Worm (Caenorhabditis elegans) whole organism, early embryonic: ENCODE data around the gene srh-22.

Source experiments
- B0310.2 ChIP-seq: sonication (generic microtip); optimal IDR thresholded peaks from 2 replicates; lab custom pipeline; 2016; ENCODE audit warnings: mild to moderate bottlenecking, missing genetic modification characterization, missing compliant biosample characterization
- F13C5.2 ChIP-seq: sonication (generic microtip); optimal IDR thresholded peaks from 2 replicates; lab custom pipeline; 2017; ENCODE audit warnings: mild to moderate bottlenecking, missing genetic modification characterization, inconsistent platforms, missing compliant biosample characterization
- aly-1 ChIP-seq: sonication (generic microtip); optimal IDR thresholded peaks from 2 replicates; lab custom pipeline; 2016; ENCODE audit warnings: missing genetic modification characterization, missing compliant biosample characterization
- ama-1 ChIP-seq: fragments of 150-350 bp; optimal IDR thresholded peaks from 2 replicates; lab custom pipeline; 2014
- ceh-13 ChIP-seq: fragments of 200-800 bp; sonication (Bioruptor generic); optimal IDR thresholded peaks from 2 replicates; lab custom pipeline; 2018; ENCODE audit warnings: mild to moderate bottlenecking, missing genetic modification characterization, missing compliant biosample characterization
- ceh-36 ChIP-seq: sonication (generic microtip); optimal IDR thresholded peaks from 2 replicates; lab custom pipeline; 2016; ENCODE audit warnings: missing genetic modification characterization, inconsistent platforms, missing compliant biosample characterization
- ets-7 ChIP-seq: sonication (generic microtip); optimal IDR thresholded peaks from 2 replicates; lab custom pipeline; 2016; ENCODE audit warnings: missing genotype, missing genetic modification characterization, missing compliant biosample characterization
- flt-1 ChIP-seq: fragments of 200-800 bp; sonication (Bioruptor generic); IDR thresholded peaks from 2 replicates; pipeline ENCODE4 v1.3.6; 2022; ENCODE audit warnings: missing genetic modification characterization, missing compliant biosample characterization
- hmbx-1 ChIP-seq: sonication (generic microtip); optimal IDR thresholded peaks from 2 replicates; lab custom pipeline; 2016; ENCODE audit warnings: mild to moderate bottlenecking, missing genetic modification characterization, missing compliant biosample characterization
- hmg-4 ChIP-seq: fragments of 200-800 bp; sonication (Bioruptor generic); optimal IDR thresholded peaks from 2 replicates; lab custom pipeline; 2018; ENCODE audit warnings: mild to moderate bottlenecking, missing genetic modification characterization, missing compliant biosample characterization
- hnd-1 ChIP-seq: sonication (generic microtip); optimal IDR thresholded peaks from 2 replicates; lab custom pipeline; 2016; ENCODE audit warnings: missing genetic modification characterization, missing compliant biosample characterization
- pes-1 ChIP-seq: fragments of 200-800 bp; sonication (Bioruptor generic); IDR thresholded peaks from 2 replicates; pipeline ENCODE4 v1.3.6; 2022; ENCODE audit warnings: missing genetic modification reagents, missing genetic modification characterization, missing compliant biosample characterization
- scrt-1 ChIP-seq: fragments of 200-800 bp; sonication (Bioruptor generic); IDR thresholded peaks from 2 replicates; pipeline ENCODE4 v1.3.6; 2022; ENCODE audit warnings: missing genetic modification characterization, missing compliant biosample characterization
- sea-1 ChIP-seq: fragments of 200-800 bp; sonication (Bioruptor generic); conservative IDR thresholded peaks from 2 replicates; pipeline ENCODE4 v1.3.6; 2022; ENCODE audit warnings: missing genetic modification characterization, missing compliant biosample characterization
- tbx-11 ChIP-seq: fragments of 200-800 bp; sonication (Bioruptor generic); IDR thresholded peaks from 2 replicates; pipeline ENCODE4 v1.3.6; 2022; ENCODE audit warnings: missing genetic modification characterization, missing compliant biosample characterization
- tbx-37 ChIP-seq: fragments of 200-800 bp; sonication (Bioruptor generic); conservative IDR thresholded peaks from 2 replicates; pipeline ENCODE4 v1.3.6; 2022; ENCODE audit warnings: missing genetic modification reagents, missing genetic modification characterization, missing compliant biosample characterization
- tra-4 ChIP-seq: sonication (generic microtip); optimal IDR thresholded peaks from 2 replicates; lab custom pipeline; 2017; ENCODE audit warnings: missing genetic modification characterization, missing compliant biosample characterization

srh-22 gene

DNA sequence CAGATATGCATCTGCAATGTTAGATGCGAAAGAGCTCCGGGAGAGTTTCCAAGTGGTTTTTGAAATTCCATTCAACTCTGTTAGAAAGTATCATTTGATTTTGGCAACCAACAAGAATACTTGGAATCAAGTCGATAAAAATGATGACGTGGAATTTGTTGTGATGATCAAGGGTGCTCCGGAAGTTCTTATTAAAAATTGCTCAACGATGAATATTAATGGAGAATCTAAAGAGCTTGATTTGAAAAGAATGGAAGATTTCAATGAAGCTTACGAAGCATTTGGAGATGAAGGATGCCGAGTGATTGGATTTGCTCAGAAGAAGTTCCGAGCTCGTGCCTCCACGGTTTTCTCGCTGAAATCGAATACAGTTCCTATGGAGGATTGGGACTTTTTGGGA, 15.2 kb downstream of the srh-22 start:
- no peak for TF ChIP-seq ama-1 (lab: Kevin White, UChicago)
- no peak for TF ChIP-seq tra-4
- TF ChIP-seq ceh-36 (tag; lab: Kevin White, UChicago): no peak
- TF ChIP-seq hmbx-1 (tag; lab: Kevin White, UChicago): no peak
- TF ChIP-seq flt-1 (GFP tag; lab: Robert Waterston, UW): no peak
- TF ChIP-seq B0310.2: no peak
- TF ChIP-seq ceh-13 (GFP tag; lab: Kevin White, UChicago): no peak
- no peak for TF ChIP-seq hnd-1

DNA sequence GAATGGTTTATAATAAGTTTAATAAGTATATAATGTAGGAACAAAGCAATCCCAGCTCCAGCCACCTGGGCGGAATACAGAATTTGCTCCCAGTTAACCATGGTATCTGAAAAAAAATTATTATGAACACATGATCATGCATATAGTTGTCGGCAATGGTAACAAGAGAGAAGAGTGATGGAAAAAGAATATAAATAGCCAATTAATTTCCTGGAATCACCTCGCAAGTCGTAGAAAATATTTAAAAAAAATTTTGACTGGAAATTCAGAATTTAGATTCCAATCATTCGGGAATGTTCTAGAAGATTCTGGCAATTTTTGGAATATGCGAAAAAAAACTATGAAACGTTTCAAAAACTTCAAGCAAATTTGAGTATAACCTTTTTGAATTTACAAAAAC, 22.1 kb downstream of the srh-22 start, which contains the start of gene str-211:
str-211 (minus strand) TSS at position 101 of the 400 bp plus-strand sequence.
- no peak for TF ChIP-seq F13C5.2 (tag; lab: Kevin White, UChicago)
- TF ChIP-seq sea-1 (GFP tag; lab: Robert Waterston, UW): no peak
- TF ChIP-seq hnd-1: no peak
- no peak for TF ChIP-seq tbx-37 (GFP tag; lab: Robert Waterston, UW)
- TF ChIP-seq ceh-36 (tag; lab: Kevin White, UChicago): no peak

DNA sequence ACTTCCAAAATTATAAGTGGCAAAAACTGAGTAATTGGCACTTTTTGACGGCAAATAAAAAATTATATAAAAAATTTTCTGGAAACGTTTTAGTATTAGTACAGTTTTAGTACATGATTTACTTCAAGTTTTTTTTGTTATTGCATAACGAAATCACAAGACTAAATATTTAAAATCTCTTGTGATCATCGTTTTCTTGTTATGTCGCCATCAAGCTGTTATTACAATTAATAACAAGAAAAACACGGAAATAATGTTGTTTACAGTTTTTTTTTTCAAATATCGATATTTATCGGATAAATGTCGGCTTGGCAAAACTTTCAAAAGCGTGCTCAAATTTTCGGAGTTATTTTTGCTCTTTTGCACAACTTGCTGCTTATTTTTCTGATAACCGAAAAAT, 26.5 kb downstream of the srh-22 start, which contains the start of gene str-209:
str-209 (plus strand) TSS at position 301 of the 400 bp plus-strand sequence.
- TF ChIP-seq ets-7 (tag; lab: Kevin White, UChicago) (no peak), tbx-37 (GFP tag; lab: Robert Waterston, UW) (no peak), sea-1 (GFP tag; lab: Robert Waterston, UW) (no peak), tra-4 (no peak), B0310.2 (no peak), hnd-1 (no peak), flt-1 (GFP tag; lab: Robert Waterston, UW) (no peak), hmg-4 (GFP tag; lab: Kevin White, UChicago) (no peak), hmbx-1 (tag; lab: Kevin White, UChicago) (no peak)

DNA sequence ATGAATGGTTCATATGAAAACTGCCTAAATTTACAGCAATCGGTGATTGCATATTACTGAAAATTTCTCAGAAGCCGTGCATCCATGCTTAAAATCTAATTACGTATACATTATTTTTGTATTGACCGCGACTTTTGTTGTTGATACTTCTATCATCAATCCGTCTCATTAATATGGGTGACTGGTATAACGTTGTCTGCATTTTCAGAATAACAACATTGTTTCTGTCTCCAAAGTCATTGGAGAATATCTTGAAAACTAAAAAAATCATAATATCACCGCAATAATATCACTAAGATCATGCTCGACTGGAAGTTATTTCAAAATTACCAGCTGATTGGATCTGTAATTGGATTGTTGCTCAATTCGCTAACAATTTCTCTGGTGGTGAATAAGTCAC, 29.3 kb downstream of the srh-22 start, which contains the start of gene str-207:
str-207 (plus strand) TSS at position 301 of the 400 bp plus-strand sequence.
- TF ChIP-seq ama-1 (lab: Kevin White, UChicago) (no peak), B0310.2 (no peak), hmbx-1 (tag; lab: Kevin White, UChicago) (no peak), sea-1 (GFP tag; lab: Robert Waterston, UW) (no peak), flt-1 (GFP tag; lab: Robert Waterston, UW) (no peak), tbx-11 (GFP tag; lab: Robert Waterston, UW) (no peak), F13C5.2 (tag; lab: Kevin White, UChicago) (no peak), tbx-37 (GFP tag; lab: Robert Waterston, UW) (no peak), hnd-1 (no peak), ceh-36 (tag; lab: Kevin White, UChicago) (no peak), ceh-13 (GFP tag; lab: Kevin White, UChicago) (no peak), hmg-4 (GFP tag; lab: Kevin White, UChicago) (no peak), pes-1 (GFP tag; lab: Robert Waterston, UW) (no peak), ets-7 (tag; lab: Kevin White, UChicago) (no peak), tra-4 (no peak), aly-1 (no peak), scrt-1 (GFP tag; lab: Robert Waterston, UW) (no peak)

DNA sequence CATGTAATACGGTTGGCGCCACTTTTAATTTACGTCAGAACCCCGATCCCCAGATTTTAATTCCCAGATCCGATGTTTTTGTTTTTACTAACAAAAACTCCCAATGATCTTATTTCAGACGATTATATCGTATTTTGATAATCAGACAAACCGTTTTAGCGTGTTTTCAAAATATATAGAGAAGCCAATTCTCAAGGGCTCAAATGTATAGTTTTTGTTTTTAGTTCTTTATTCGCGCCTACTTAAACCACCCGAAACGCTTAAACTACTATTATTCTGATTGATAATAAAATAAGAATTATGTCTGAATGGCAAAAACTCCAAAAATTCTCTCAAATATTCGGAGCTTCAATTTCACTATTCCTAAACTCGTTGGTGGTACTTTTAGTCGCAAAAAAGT, 34.4 kb downstream of the srh-22 start, which contains the start of gene str-208:
str-208 (plus strand) TSS at position 301 of the 400 bp plus-strand sequence.
- TF ChIP-seq ceh-36 (tag; lab: Kevin White, UChicago) (no peak), F13C5.2 (tag; lab: Kevin White, UChicago) (no peak), hmg-4 (GFP tag; lab: Kevin White, UChicago) (no peak)

DNA sequence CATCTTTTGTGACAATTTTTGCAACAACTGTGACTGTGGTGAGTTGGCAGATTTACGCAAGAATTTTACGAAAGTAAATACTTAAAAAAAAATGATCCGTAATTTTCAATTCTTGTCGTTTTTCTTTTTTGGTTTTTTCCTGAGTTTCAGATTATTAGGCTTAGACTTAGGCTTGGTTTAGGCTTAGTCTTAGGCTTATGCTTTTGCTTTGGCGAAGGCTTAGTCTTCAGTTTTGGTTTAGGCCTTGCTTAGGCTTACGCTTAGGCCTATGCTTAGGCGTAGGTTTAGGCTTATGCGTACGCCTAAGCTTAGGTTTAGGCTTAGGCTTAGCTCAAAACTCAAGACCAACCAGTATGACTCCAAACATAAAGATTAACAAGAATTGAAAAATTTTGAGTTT, 35.5 kb downstream of the srh-22 start:
- TF ChIP-seq aly-1 (no peak), tbx-11 (GFP tag; lab: Robert Waterston, UW) (no peak), tra-4 (no peak), ceh-36 (tag; lab: Kevin White, UChicago) (peak; percentile 48), hmg-4 (GFP tag; lab: Kevin White, UChicago) (no peak), ets-7 (tag; lab: Kevin White, UChicago) (no peak), ama-1 (lab: Kevin White, UChicago) (no peak)

DNA sequence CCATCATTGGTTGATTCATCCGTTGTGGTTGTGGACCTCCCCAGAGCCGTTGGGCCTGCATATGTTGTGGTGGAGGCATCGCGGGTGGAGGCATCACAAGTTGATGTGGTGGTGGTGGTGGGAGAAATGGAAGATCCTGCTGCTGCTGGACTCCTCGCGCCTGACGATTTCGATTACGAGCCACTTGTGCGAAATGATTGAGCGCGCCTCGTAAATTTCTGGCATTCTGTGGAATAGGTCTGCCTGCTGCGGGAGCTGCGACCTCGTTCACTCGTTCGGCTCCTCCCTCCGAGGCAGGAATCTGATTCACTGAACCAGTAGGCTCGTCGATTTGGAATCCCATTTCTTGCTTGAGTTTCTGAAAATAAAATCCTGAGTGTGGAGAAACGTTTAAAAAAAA, 38.6 kb downstream of the srh-22 start:
- TF ChIP-seq scrt-1 (GFP tag; lab: Robert Waterston, UW): 0 out of 2 replicates have a peak, but pooled peaks have one; percentile 30
- no peak for TF ChIP-seq ets-7 (tag; lab: Kevin White, UChicago)

DNA sequence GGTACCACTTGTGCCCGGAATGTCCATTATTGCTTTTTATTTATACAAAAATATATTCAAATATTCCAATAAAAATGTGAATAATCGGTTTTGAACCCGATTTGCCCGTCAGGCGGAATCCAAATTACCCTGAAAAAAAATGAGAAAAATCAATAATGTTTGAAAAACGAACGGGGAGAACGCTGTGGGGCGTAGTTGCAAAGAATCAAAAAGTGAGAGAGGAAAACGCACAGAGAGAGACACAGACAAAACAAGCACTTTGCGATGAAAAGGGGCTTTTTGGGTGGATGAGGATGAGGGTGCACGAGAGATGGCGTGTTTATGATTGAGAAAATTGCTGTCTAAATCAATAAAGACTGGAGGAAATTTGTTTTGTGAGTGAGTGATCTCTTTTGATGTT, 40.8 kb downstream of the srh-22 start, which contains the start of gene tam-1:
tam-1 (minus strand) TSS at position 135 of the 400 bp plus-strand sequence.
- TF ChIP-seq sea-1 (GFP tag; lab: Robert Waterston, UW): no peak
- peak; percentile 39 for TF ChIP-seq F13C5.2 (tag; lab: Kevin White, UChicago)
- TF ChIP-seq hmg-4 (GFP tag; lab: Kevin White, UChicago): peak; percentile 30
- TF ChIP-seq tra-4: no peak

DNA sequence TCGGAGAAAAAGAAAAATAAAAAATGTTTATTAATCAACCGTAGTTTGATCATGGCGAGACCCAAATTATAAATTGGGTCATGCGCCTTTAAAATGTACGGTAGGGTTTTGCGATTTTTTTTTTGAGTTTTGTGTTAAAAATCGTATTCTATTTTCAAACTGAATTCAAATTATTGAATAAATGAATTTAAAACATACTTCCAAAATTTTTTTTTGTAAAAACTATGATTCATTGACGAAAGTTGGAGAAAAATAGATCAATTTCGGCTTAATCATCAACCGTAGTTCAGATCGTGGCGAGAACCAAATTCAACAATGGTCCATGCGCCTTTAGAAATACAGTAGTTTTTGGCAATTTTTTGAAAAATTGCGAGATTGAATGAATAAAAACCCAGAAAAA, 41.5 kb downstream of the srh-22 start:
- TF ChIP-seq tbx-11 (GFP tag; lab: Robert Waterston, UW) (no peak), ceh-13 (GFP tag; lab: Kevin White, UChicago) (no peak), ets-7 (tag; lab: Kevin White, UChicago) (no peak), B0310.2 (no peak), ceh-36 (tag; lab: Kevin White, UChicago) (no peak), pes-1 (GFP tag; lab: Robert Waterston, UW) (no peak), tra-4 (no peak), aly-1 (no peak), hmbx-1 (tag; lab: Kevin White, UChicago) (no peak), scrt-1 (GFP tag; lab: Robert Waterston, UW) (no peak)
